Fruit fly (Drosophila melanogaster) whole organism, embryonic: ENCODE data around the gene hyd.

Source experiments
- CG1529 ChIP-seq: fragments of 200-800 bp; sonication (Bioruptor generic); optimal IDR thresholded peaks from 3 replicates; lab custom pipeline; 2018; ENCODE audit warnings: missing biosample characterization, missing genetic modification characterization
- CG15696 ChIP-seq: fragments of 200-800 bp; sonication (Bioruptor generic); optimal IDR thresholded peaks from 2 replicates; lab custom pipeline; 2019; ENCODE audit warnings: missing biosample characterization, mild to moderate bottlenecking, missing genetic modification characterization, moderate library complexity
- CG17385 ChIP-seq: fragments of 200-800 bp; sonication (Bioruptor generic); optimal IDR thresholded peaks from 3 replicates; lab custom pipeline; 2018; ENCODE audit warnings: missing biosample characterization, mild to moderate bottlenecking, missing genetic modification characterization
- CG17912 ChIP-seq: fragments of 200-800 bp; sonication (Bioruptor generic); optimal IDR thresholded peaks from 2 replicates; lab custom pipeline; 2018; ENCODE audit warnings: missing biosample characterization, mild to moderate bottlenecking, missing genetic modification characterization
- CG1832 ChIP-seq: fragments of 200-800 bp; sonication (Bioruptor generic); optimal IDR thresholded peaks from 2 replicates; lab custom pipeline; 2017; ENCODE audit warnings: missing biosample characterization, mild to moderate bottlenecking, missing genetic modification characterization, inconsistent platforms
- CG18476 ChIP-seq: fragments of 200-800 bp; sonication (Bioruptor generic); optimal IDR thresholded peaks from 2 replicates; lab custom pipeline; 2016; ENCODE audit warnings: missing biosample characterization, mild to moderate bottlenecking, missing genetic modification characterization
- CG31224 ChIP-seq: fragments of 200-800 bp; sonication (Bioruptor generic); IDR thresholded peaks from 2 replicates; pipeline ENCODE4 v1.3.6; 2022; ENCODE audit warnings: missing biosample characterization, missing genetic modification characterization
- CG31388 ChIP-seq: fragments of 200-800 bp; sonication (Bioruptor generic); optimal IDR thresholded peaks from 2 replicates; lab custom pipeline; 2016; ENCODE audit warnings: missing biosample characterization, missing genetic modification characterization
- CG4404 ChIP-seq: fragments of 200-800 bp; sonication (Bioruptor generic); IDR thresholded peaks from 2 replicates; pipeline ENCODE4 v1.3.6; 2022; ENCODE audit warnings: missing biosample characterization, missing genetic modification characterization
- CG4707 ChIP-seq: fragments of 200-800 bp; sonication (Bioruptor generic); optimal IDR thresholded peaks from 2 replicates; lab custom pipeline; 2018; ENCODE audit warnings: missing biosample characterization, mild to moderate bottlenecking, missing genetic modification characterization, moderate library complexity
- CG5180 ChIP-seq: fragments of 200-800 bp; sonication (Bioruptor generic); optimal IDR thresholded peaks from 3 replicates; lab custom pipeline; 2017; ENCODE audit warnings: missing biosample characterization, missing genetic modification characterization, mild to moderate bottlenecking, moderate library complexity, missing genetic modification reagents
- CG7271 ChIP-seq: fragments of 200-800 bp; sonication (Bioruptor generic); optimal IDR thresholded peaks from 2 replicates; lab custom pipeline; 2018; ENCODE audit warnings: missing biosample characterization, mild to moderate bottlenecking, missing genetic modification characterization, moderate library complexity
- CG7372 ChIP-seq: fragments of 200-800 bp; sonication (Bioruptor generic); IDR thresholded peaks from 2 replicates; pipeline ENCODE4 v1.3.6; 2022; ENCODE audit warnings: missing biosample characterization, missing genetic modification characterization
- CG8290 ChIP-seq, 3 experiments: fragments of 200-800 bp; sonication (Bioruptor generic); optimal IDR thresholded peaks; 2 replicates each; lab custom pipeline; 2016 to 2019; ENCODE audit warnings: missing biosample characterization in 3 of 3, missing genetic modification characterization in 3 of 3, mild to moderate bottlenecking in 2 of 3, moderate library complexity in 1 of 3
- CG9215 ChIP-seq: fragments of 200-800 bp; sonication (Bioruptor generic); IDR thresholded peaks from 2 replicates; pipeline ENCODE4 v1.3.6; 2022; ENCODE audit warnings: missing biosample characterization, missing genetic modification characterization
- Dbx ChIP-seq: fragments of 200-800 bp; sonication (Bioruptor generic); IDR thresholded peaks from 3 replicates; pipeline ENCODE4 v1.3.6; 2022; ENCODE audit warnings: missing biosample characterization, missing genetic modification characterization
- Fer2 ChIP-seq: fragments of 200-800 bp; sonication (Bioruptor generic); optimal IDR thresholded peaks from 2 replicates; lab custom pipeline; 2018; ENCODE audit warnings: missing biosample characterization, mild to moderate bottlenecking, missing genetic modification characterization, moderate library complexity
- HLH54F ChIP-seq: fragments of 200-800 bp; sonication (Bioruptor generic); optimal IDR thresholded peaks from 3 replicates; lab custom pipeline; 2016; ENCODE audit warnings: missing biosample characterization, missing genetic modification characterization
- Hmx ChIP-seq: fragments of 200-800 bp; sonication (Bioruptor generic); optimal IDR thresholded peaks from 2 replicates; lab custom pipeline; 2016; ENCODE audit warnings: missing biosample characterization, missing genetic modification characterization
- Hr39 ChIP-seq: fragments of >200 bp; optimal IDR thresholded peaks from 2 replicates; lab custom pipeline; 2017
- Nf-YC ChIP-seq: fragments of 200-800 bp; optimal IDR thresholded peaks from 3 replicates; lab custom pipeline; 2019; ENCODE audit warnings: missing biosample characterization, mild to moderate bottlenecking, missing genetic modification characterization, moderate library complexity
- Sry-β ChIP-seq: fragments of 200-800 bp; sonication (Bioruptor generic); optimal IDR thresholded peaks from 2 replicates; lab custom pipeline; 2018; ENCODE audit warnings: missing biosample characterization, mild to moderate bottlenecking, missing genetic modification characterization, moderate library complexity
- Ssrp ChIP-seq: fragments of 200-800 bp; sonication (Bioruptor generic); optimal IDR thresholded peaks from 2 replicates; lab custom pipeline; 2018; ENCODE audit warnings: missing biosample characterization, mild to moderate bottlenecking, missing genetic modification characterization, moderate library complexity
- ab ChIP-seq: fragments of 200-800 bp; sonication (Bioruptor generic); optimal IDR thresholded peaks from 2 replicates; lab custom pipeline; 2016; ENCODE audit warnings: missing biosample characterization, missing genetic modification characterization
- abd-A ChIP-seq: fragments of 200-800 bp; sonication (Bioruptor generic); optimal IDR thresholded peaks from 3 replicates; lab custom pipeline; 2019; ENCODE audit warnings: missing biosample characterization, mild to moderate bottlenecking, missing genetic modification characterization, moderate library complexity
- aop ChIP-seq: fragments of 200-800 bp; sonication (Bioruptor generic); IDR thresholded peaks from 2 replicates; pipeline ENCODE4 v1.3.6; 2022; ENCODE audit warnings: missing biosample characterization, missing genetic modification characterization
- chm ChIP-seq: fragments of 200-800 bp; sonication (Bioruptor generic); IDR thresholded peaks from 2 replicates; pipeline ENCODE4 v1.3.6; 2022; ENCODE audit warnings: missing biosample characterization, missing genetic modification characterization
- chn ChIP-seq: fragments of 200-800 bp; sonication (Bioruptor generic); optimal IDR thresholded peaks from 2 replicates; lab custom pipeline; 2016; ENCODE audit warnings: missing biosample characterization, missing genetic modification characterization
- dan ChIP-seq: fragments of 200-800 bp; sonication (Bioruptor generic); IDR thresholded peaks from 2 replicates; pipeline ENCODE4 v1.3.6; 2022; ENCODE audit warnings: missing biosample characterization, missing genetic modification characterization
- danr ChIP-seq: fragments of 200-800 bp; sonication (Bioruptor generic); IDR thresholded peaks from 2 replicates; pipeline ENCODE4 v1.3.6; 2022; ENCODE audit warnings: missing biosample characterization, missing genetic modification characterization
- dmrt11E ChIP-seq: fragments of 200-800 bp; sonication (Bioruptor generic); optimal IDR thresholded peaks from 3 replicates; lab custom pipeline; 2018; ENCODE audit warnings: missing biosample characterization, mild to moderate bottlenecking, missing genetic modification characterization, moderate library complexity
- dysf ChIP-seq: fragments of 200-800 bp; sonication (Bioruptor generic); IDR thresholded peaks from 3 replicates; pipeline ENCODE4 v1.3.6; 2022; ENCODE audit warnings: missing biosample characterization, missing genetic modification characterization
- fd102C ChIP-seq: fragments of 200-800 bp; sonication (Bioruptor generic); optimal IDR thresholded peaks from 2 replicates; lab custom pipeline; 2018; ENCODE audit warnings: missing biosample characterization, mild to moderate bottlenecking, missing genetic modification characterization, moderate library complexity
- ftz-f1 ChIP-seq: fragments of 200-800 bp; sonication (Bioruptor generic); optimal IDR thresholded peaks from 2 replicates; lab custom pipeline; 2016; ENCODE audit warnings: missing biosample characterization, missing genetic modification characterization
- hb ChIP-seq: fragments of 200-800 bp; sonication (Bioruptor generic); IDR thresholded peaks from 3 replicates; pipeline ENCODE4 v1.3.6; 2022; ENCODE audit warnings: missing biosample characterization, missing genetic modification characterization; ENCODE audit not compliant: partially characterized antibody
- hbn ChIP-seq: fragments of 200-800 bp; sonication (Bioruptor generic); IDR thresholded peaks from 2 replicates; pipeline ENCODE4 v1.3.6; 2022; ENCODE audit warnings: missing biosample characterization, missing genetic modification characterization; ENCODE audit not compliant: partially characterized antibody
- kah ChIP-seq: fragments of 200-800 bp; sonication (Bioruptor generic); optimal IDR thresholded peaks from 2 replicates; lab custom pipeline; 2018; ENCODE audit warnings: missing biosample characterization, mild to moderate bottlenecking, missing genetic modification characterization
- ken ChIP-seq: fragments of 200-800 bp; sonication (Bioruptor generic); IDR thresholded peaks from 3 replicates; pipeline ENCODE4 v1.3.6; 2022; ENCODE audit warnings: missing biosample characterization, missing genetic modification characterization
- lov ChIP-seq, 2 experiments: fragments of 200-800 bp in 1 of 2; fragments of >200 bp in 1 of 2; sonication (Bioruptor generic) in 1 of 2; IDR thresholded peaks in 1 of 2; optimal IDR thresholded peaks in 1 of 2; 2 replicates in 1 of 2; 3 replicates in 1 of 2; pipeline versions ENCODE4 v1.3.6 to Lab custom; 2017 to 2022; ENCODE audit warnings: missing biosample characterization in 1 of 2, missing genetic modification characterization in 1 of 2
- nau ChIP-seq: fragments of 200-800 bp; sonication (Bioruptor generic); optimal IDR thresholded peaks from 3 replicates; lab custom pipeline; 2017; ENCODE audit warnings: missing biosample characterization, mild to moderate bottlenecking, missing genetic modification characterization, missing genetic modification reagents
- pita ChIP-seq: fragments of 200-800 bp; sonication (Bioruptor generic); optimal IDR thresholded peaks from 2 replicates; lab custom pipeline; 2017; ENCODE audit warnings: missing biosample characterization, mild to moderate bottlenecking, missing genetic modification characterization
- pnt ChIP-seq: fragments of 200-800 bp; sonication (Bioruptor generic); optimal IDR thresholded peaks from 3 replicates; lab custom pipeline; 2016; ENCODE audit warnings: missing biosample characterization, missing genetic modification characterization
- sc ChIP-seq, 3 experiments: fragments of >200 bp in 2 of 3; fragments of 200-800 bp in 1 of 3; sonication (Bioruptor generic) in 1 of 3; optimal IDR thresholded peaks; 2 replicates in 2 of 3; 3 replicates in 1 of 3; lab custom pipeline; 2017; ENCODE audit warnings: mild to moderate bottlenecking in 1 of 3, missing biosample characterization in 1 of 3, missing genetic modification characterization in 1 of 3, missing genetic modification reagents in 1 of 3
- sd ChIP-seq: fragments of 200-800 bp; sonication (Bioruptor generic); optimal IDR thresholded peaks from 3 replicates; lab custom pipeline; 2018; ENCODE audit warnings: missing biosample characterization, mild to moderate bottlenecking, missing genetic modification characterization, moderate library complexity
- tup ChIP-seq: fragments of 200-800 bp; sonication (Bioruptor generic); optimal IDR thresholded peaks from 2 replicates; lab custom pipeline; 2016; ENCODE audit warnings: missing biosample characterization, mild to moderate bottlenecking, missing genetic modification characterization, moderate library complexity
- twi ChIP-seq: fragments of 200-800 bp; optimal IDR thresholded peaks from 2 replicates; lab custom pipeline; 2019; ENCODE audit warnings: missing biosample characterization, mild to moderate bottlenecking, missing genetic modification characterization, moderate library complexity
- vfl ChIP-seq: fragments of 200-800 bp; sonication (Bioruptor generic); optimal IDR thresholded peaks from 2 replicates; lab custom pipeline; 2016; ENCODE audit warnings: missing biosample characterization, missing genetic modification characterization
- wek ChIP-seq: fragments of 200-800 bp; sonication (Bioruptor generic); optimal IDR thresholded peaks from 3 replicates; lab custom pipeline; 2018; ENCODE audit warnings: missing biosample characterization, mild to moderate bottlenecking, missing genetic modification characterization, moderate library complexity
- zen ChIP-seq: fragments of 200-800 bp; sonication (Bioruptor generic); optimal IDR thresholded peaks from 3 replicates; lab custom pipeline; 2018; ENCODE audit warnings: missing biosample characterization, mild to moderate bottlenecking, missing genetic modification characterization, moderate library complexity

The hyd gene

dm6 chr3R:9701148-9701703 is 24.2 kb downstream of the hyd start (continued):
- TF ChIP-seq CG9215 (GFP tag; lab: Robert Waterston, UW) (no peak), chm (GFP tag; lab: Robert Waterston, UW) (no peak), dmrt11E (tag; lab: Kevin White, UChicago) (no peak), CG5180 (GFP tag; lab: Kevin White, UChicago) (peak; percentile 45), ken (GFP tag; lab: Robert Waterston, UW) (no peak), Ssrp (tag; lab: Kevin White, UChicago) (no peak), ab (GFP tag; lab: Kevin White, UChicago) (no peak), twi (tag; lab: Kevin White, UChicago) (no peak), sd (tag; lab: Kevin White, UChicago) (peak; percentile 79), abd-A (tag; lab: Kevin White, UChicago) (peak; percentile 3), CG4404 (GFP tag; lab: Robert Waterston, UW) (no peak), kah (GFP tag; lab: Kevin White, UChicago) (no peak), Hmx (GFP tag; lab: Kevin White, UChicago) (no peak), hbn (no peak), CG18476 (GFP tag; lab: Kevin White, UChicago) (no peak), CG1832 (no peak), dan (GFP tag; lab: Robert Waterston, UW) (no peak), Nf-YC (tag; lab: Kevin White, UChicago) (no peak), CG31388 (GFP tag; lab: Kevin White, UChicago) (no peak), pita (GFP tag; lab: Kevin White, UChicago) (no peak), CG31224 (GFP tag; lab: Robert Waterston, UW) (no peak), lov (optimal IDR thresholded peaks at IDR 0.05; lab: Kevin White, UChicago) (no peak), lov (GFP tag; IDR thresholded peaks at IDR 0.05; lab: Robert Waterston, UW) (no peak), CG7372 (GFP tag; lab: Robert Waterston, UW) (no peak), HLH54F (no peak), CG15696 (tag; lab: Kevin White, UChicago) (no peak), CG4707 (GFP tag; lab: Kevin White, UChicago) (no peak), Fer2 (tag; lab: Kevin White, UChicago) (no peak), Dbx (GFP tag; lab: Robert Waterston, UW) (no peak), Hr39 (lab: Kevin White, UChicago) (no peak), tup (GFP tag; lab: Kevin White, UChicago) (no peak), Sry-β (no peak), ftz-f1 (GFP tag; lab: Kevin White, UChicago) (no peak), CG8290 (GFP tag; optimal IDR thresholded peaks at IDR 0.05; lab: Kevin White, UChicago) (no peak), CG8290 (tag; optimal IDR thresholded peaks at IDR 0.05; lab: Kevin White, UChicago) (peak in 1 of 2 experiments; percentile 62), CG17912 (peak; percentile 15), chn (no peak), fd102C (GFP tag; lab: Kevin White, UChicago) (no peak), hb (GFP tag; lab: Robert Waterston, UW) (no peak), CG1529 (GFP tag; lab: Kevin White, UChicago) (no peak), aop (GFP tag; lab: Robert Waterston, UW) (no peak), zen (no peak), vfl (GFP tag; lab: Kevin White, UChicago) (no peak), wek (GFP tag; lab: Kevin White, UChicago) (peak; percentile 55), CG7271 (no peak), danr (GFP tag; lab: Robert Waterston, UW) (no peak), dysf (GFP tag; lab: Robert Waterston, UW) (no peak), pnt (no peak), sc (optimal IDR thresholded peaks at IDR 0.05; lab: Kevin White, UChicago) (no peak), sc (GFP tag; optimal IDR thresholded peaks at IDR 0.05; lab: Kevin White, UChicago) (no peak), nau (GFP tag; lab: Kevin White, UChicago) (no peak), CG17385 (GFP tag; lab: Kevin White, UChicago) (peak; percentile 14)
